Worm (Caenorhabditis elegans) whole organism, mixed stage, embryonic: ENCODE data around the gene ptp-5.2.

Source experiments
- M03D4.4 ChIP-seq: sonication (generic microtip); optimal IDR thresholded peaks from 2 replicates; lab custom pipeline; 2017; ENCODE audit warnings: mild to moderate bottlenecking, missing genetic modification characterization, missing compliant biosample characterization
- bed-3 ChIP-seq: fragments of 200-800 bp; sonication (Bioruptor generic); optimal IDR thresholded peaks from 3 replicates; lab custom pipeline; 2018; ENCODE audit warnings: mild to moderate bottlenecking, missing genetic modification characterization, moderate library complexity, missing compliant biosample characterization
- blmp-1 ChIP-seq: fragments of 150-350 bp; optimal IDR thresholded peaks from 2 replicates; lab custom pipeline; 2014; ENCODE audit warnings: missing biosample characterization, missing genetic modification characterization
- ceh-39 ChIP-seq: fragments of 150-350 bp; optimal IDR thresholded peaks from 2 replicates; lab custom pipeline; 2014; ENCODE audit warnings: missing biosample characterization, missing genetic modification characterization
- ceh-43 ChIP-seq: fragments of 200-800 bp; sonication (Bioruptor generic); optimal IDR thresholded peaks from 2 replicates; lab custom pipeline; 2018; ENCODE audit warnings: mild to moderate bottlenecking, missing genetic modification characterization, moderate library complexity, missing compliant biosample characterization
- ceh-83 ChIP-seq: fragments of 200-800 bp; sonication (Bioruptor generic); optimal IDR thresholded peaks from 2 replicates; lab custom pipeline; 2018; ENCODE audit warnings: mild to moderate bottlenecking, missing genetic modification characterization, missing compliant biosample characterization
- ces-1 ChIP-seq: fragments of 150-350 bp; optimal IDR thresholded peaks from 2 replicates; lab custom pipeline; 2014; ENCODE audit warnings: missing biosample characterization, missing genetic modification reagents, missing genetic modification characterization
- cnd-1 ChIP-seq: fragments of 200-800 bp; sonication (Bioruptor generic); optimal IDR thresholded peaks from 2 replicates; lab custom pipeline; 2018; ENCODE audit warnings: mild to moderate bottlenecking, missing genetic modification characterization, missing compliant biosample characterization
- drap-1 ChIP-seq: fragments of 200-800 bp; sonication (Bioruptor generic); optimal IDR thresholded peaks from 3 replicates; lab custom pipeline; 2018; ENCODE audit warnings: mild to moderate bottlenecking, missing genetic modification characterization, missing compliant biosample characterization
- elt-3 ChIP-seq: fragments of 150-350 bp; optimal IDR thresholded peaks from 2 replicates; lab custom pipeline; 2014; ENCODE audit warnings: missing biosample characterization, missing genetic modification characterization
- flh-1 ChIP-seq: fragments of 200-800 bp; sonication (Bioruptor generic); optimal IDR thresholded peaks from 2 replicates; lab custom pipeline; 2018; ENCODE audit warnings: mild to moderate bottlenecking, missing genetic modification characterization, moderate library complexity, missing compliant biosample characterization
- ham-2 ChIP-seq: fragments of 200-800 bp; sonication (Bioruptor generic); optimal IDR thresholded peaks from 2 replicates; lab custom pipeline; 2018; ENCODE audit warnings: mild to moderate bottlenecking, missing genetic modification characterization, missing compliant biosample characterization
- hlh-1 ChIP-seq: fragments of 150-350 bp; optimal IDR thresholded peaks from 2 replicates; lab custom pipeline; 2014; ENCODE audit warnings: missing biosample characterization, missing genetic modification reagents, missing genetic modification characterization
- lin-13 ChIP-seq: fragments of 150-350 bp; optimal IDR thresholded peaks from 2 replicates; lab custom pipeline; 2014; ENCODE audit warnings: missing biosample characterization, missing genetic modification characterization
- lin-32 ChIP-seq: fragments of 200-800 bp; sonication (Bioruptor generic); optimal IDR thresholded peaks from 2 replicates; lab custom pipeline; 2018; ENCODE audit warnings: mild to moderate bottlenecking, missing genetic modification characterization, missing compliant biosample characterization
- mab-5 ChIP-seq: fragments of 150-350 bp; optimal IDR thresholded peaks from 2 replicates; lab custom pipeline; 2014; ENCODE audit warnings: missing biosample characterization, missing genetic modification characterization
- mep-1 ChIP-seq: fragments of 150-350 bp; optimal IDR thresholded peaks from 2 replicates; lab custom pipeline; 2017; ENCODE audit warnings: missing biosample characterization, missing genetic modification reagents, missing genetic modification characterization, inconsistent platforms
- nhr-12 ChIP-seq: fragments of 150-350 bp; optimal IDR thresholded peaks from 2 replicates; lab custom pipeline; 2014; ENCODE audit warnings: missing biosample characterization, missing genetic modification characterization
- nhr-2 ChIP-seq: fragments of 150-350 bp; optimal IDR thresholded peaks from 2 replicates; lab custom pipeline; 2014; ENCODE audit warnings: missing biosample characterization, missing genetic modification characterization
- nhr-237 ChIP-seq: fragments of 150-350 bp; optimal IDR thresholded peaks from 2 replicates; lab custom pipeline; 2014; ENCODE audit warnings: missing biosample characterization, missing genetic modification characterization
- nhr-28 ChIP-seq: fragments of 150-350 bp; optimal IDR thresholded peaks from 2 replicates; lab custom pipeline; 2014; ENCODE audit warnings: missing biosample characterization, missing genetic modification characterization
- nhr-76 ChIP-seq: sonication (generic microtip); optimal IDR thresholded peaks from 2 replicates; lab custom pipeline; 2017; ENCODE audit warnings: missing biosample characterization, missing genetic modification characterization
- pha-4 ChIP-seq: fragments of 150-350 bp; optimal IDR thresholded peaks from 2 replicates; lab custom pipeline; 2018; ENCODE audit warnings: missing biosample characterization, missing genetic modification reagents, missing genetic modification characterization
- snpc-4 ChIP-seq: fragments of 150-350 bp; optimal IDR thresholded peaks from 2 replicates; lab custom pipeline; 2014; ENCODE audit warnings: missing biosample characterization, missing genetic modification characterization
- sptf-1 ChIP-seq: sonication (generic microtip); optimal IDR thresholded peaks from 2 replicates; lab custom pipeline; 2017; ENCODE audit warnings: mild to moderate bottlenecking, missing genetic modification characterization, moderate library complexity, missing compliant biosample characterization
- unc-120 ChIP-seq: sonication (generic microtip); optimal IDR thresholded peaks from 2 replicates; lab custom pipeline; 2017; ENCODE audit warnings: missing genetic modification characterization, missing compliant biosample characterization; ENCODE audit not compliant: poor library complexity, severe bottlenecking
- unc-39 ChIP-seq: fragments of 150-350 bp; optimal IDR thresholded peaks from 2 replicates; lab custom pipeline; 2014; ENCODE audit warnings: missing biosample characterization, missing genetic modification characterization
- unc-62 ChIP-seq: fragments of 150-350 bp; optimal IDR thresholded peaks from 2 replicates; lab custom pipeline; 2014; ENCODE audit warnings: missing biosample characterization, missing genetic modification reagents, missing genetic modification characterization
- zip-8 ChIP-seq: fragments of 150-350 bp; optimal IDR thresholded peaks from 2 replicates; lab custom pipeline; 2014; ENCODE audit warnings: missing biosample characterization, missing genetic modification characterization
- ztf-11 ChIP-seq: fragments of 150-350 bp; optimal IDR thresholded peaks from 2 replicates; lab custom pipeline; 2014; ENCODE audit warnings: missing biosample characterization, missing genetic modification characterization

Gene ptp-5.2

DNA sequence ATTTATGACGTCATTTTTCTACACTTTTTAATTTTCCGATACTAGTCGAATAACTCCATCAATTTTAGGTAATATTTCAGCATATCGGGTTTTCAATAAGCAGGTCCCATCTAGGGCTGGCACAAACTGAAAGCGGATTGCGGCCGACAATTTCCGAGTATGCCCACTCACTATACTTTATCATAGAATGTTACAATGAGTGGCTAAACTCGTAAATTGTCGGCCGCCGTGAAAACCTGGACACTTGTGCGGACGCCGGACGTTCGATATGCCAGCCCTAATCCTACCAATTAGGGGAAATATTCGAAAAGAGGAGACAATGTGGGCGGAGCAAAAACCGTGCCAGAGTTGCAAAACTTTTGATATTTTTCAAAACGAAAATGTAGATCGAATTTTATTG lies 1.1 kb downstream of the ptp-5.2 start:
- no peak for TF ChIP-seq unc-62 (GFP tag; lab: Kevin White, UChicago)
- no peak for TF ChIP-seq ceh-39
- TF ChIP-seq lin-13: no peak
- TF ChIP-seq nhr-237 (tag; lab: Kevin White, UChicago): no peak
- no peak for TF ChIP-seq bed-3 (GFP tag; lab: Kevin White, UChicago)
- TF ChIP-seq nhr-76 (tag; lab: Kevin White, UChicago): no peak
- TF ChIP-seq unc-120 (tag; lab: Kevin White, UChicago): no peak
- TF ChIP-seq pha-4 (tag; lab: Kevin White, UChicago): no peak
- TF ChIP-seq mep-1: no peak
- no peak for TF ChIP-seq unc-39 (tag; lab: Kevin White, UChicago)

- TF ChIP-seq sptf-1 (tag; lab: Kevin White, UChicago) (no peak), cnd-1 (tag; lab: Kevin White, UChicago) (no peak), ztf-11 (tag; lab: Kevin White, UChicago) (no peak), zip-8 (no peak), nhr-28 (tag; lab: Kevin White, UChicago) (no peak), elt-3 (tag; lab: Kevin White, UChicago) (no peak), hlh-1 (no peak), ceh-83 (no peak), unc-120 (tag; lab: Kevin White, UChicago) (no peak), blmp-1 (tag; lab: Kevin White, UChicago) (no peak), nhr-2 (tag; lab: Kevin White, UChicago) (no peak), lin-13 (no peak), unc-39 (tag; lab: Kevin White, UChicago) (no peak)
- TF ChIP-seq, all 35 proteins: peak for 0
These were observed 3.0 kb downstream of the ptp-5.2 start for ce11 chrIV:14757786-14758185.

DNA sequence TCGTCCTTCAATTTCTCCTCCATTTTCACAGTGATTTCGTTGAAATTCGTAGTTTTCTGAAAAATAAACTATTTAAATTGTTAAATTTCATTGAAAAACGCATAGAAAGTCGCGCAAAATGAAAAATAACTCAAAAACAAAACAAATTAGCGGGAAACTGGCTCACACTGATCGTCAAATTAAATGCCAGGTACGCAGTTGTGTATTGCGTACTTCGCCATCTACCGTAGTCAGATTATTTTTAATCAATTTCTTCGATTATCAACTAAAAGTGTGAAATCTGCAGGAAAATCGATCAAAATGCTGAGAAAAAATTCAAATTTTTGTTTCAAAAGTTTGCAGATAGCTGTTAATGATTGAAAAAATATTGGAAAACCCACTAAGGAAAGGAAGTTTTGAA lies 5.8 kb downstream of the ptp-5.2 start, which contains the start of gene Y57G11C.499:
Y57G11C.499 (minus strand) TSS at position 23 of the 400 bp plus-strand sequence.
- TF ChIP-seq mab-5: no peak
- no peak for TF ChIP-seq ham-2 (GFP tag; lab: Kevin White, UChicago)
- no peak for TF ChIP-seq zip-8

DNA sequence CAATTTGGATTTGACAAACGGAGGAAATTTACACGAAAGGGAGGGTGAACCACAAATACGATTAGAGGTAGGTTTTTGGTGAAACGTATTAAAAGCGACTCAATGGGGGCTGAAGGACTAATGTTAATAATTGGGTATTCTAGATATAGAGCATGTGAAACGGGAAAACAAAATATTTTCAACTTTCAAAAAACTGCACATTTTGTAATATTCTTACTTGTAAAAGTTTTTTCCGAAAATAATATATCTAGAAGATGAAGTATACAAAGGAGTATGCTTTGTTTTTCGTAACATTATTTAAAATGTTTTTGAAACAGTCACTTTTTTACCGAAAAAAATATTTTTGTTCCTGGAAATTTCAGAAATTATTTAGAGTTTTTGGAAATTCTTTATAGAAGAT lies 18.8 kb downstream of the ptp-5.2 start:
- TF ChIP-seq cnd-1 (tag; lab: Kevin White, UChicago): no peak
- no peak for TF ChIP-seq pha-4 (tag; lab: Kevin White, UChicago)
- TF ChIP-seq ham-2 (GFP tag; lab: Kevin White, UChicago): no peak
- TF ChIP-seq nhr-28 (tag; lab: Kevin White, UChicago): no peak
- TF ChIP-seq unc-62 (GFP tag; lab: Kevin White, UChicago): no peak
- no peak for TF ChIP-seq nhr-12 (tag; lab: Kevin White, UChicago)
- TF ChIP-seq nhr-2 (tag; lab: Kevin White, UChicago): no peak
- no peak for TF ChIP-seq ces-1 (GFP tag; lab: Kevin White, UChicago)
- TF ChIP-seq, all 35 proteins: peak for 0

- TF ChIP-seq drap-1 (no peak), snpc-4 (tag; lab: Kevin White, UChicago) (no peak), hlh-1 (no peak), ceh-43 (GFP tag; lab: Kevin White, UChicago) (no peak), unc-120 (tag; lab: Kevin White, UChicago) (no peak), nhr-237 (tag; lab: Kevin White, UChicago) (no peak), nhr-28 (tag; lab: Kevin White, UChicago) (no peak), M03D4.4 (tag; lab: Kevin White, UChicago) (no peak), sptf-1 (tag; lab: Kevin White, UChicago) (no peak), elt-3 (tag; lab: Kevin White, UChicago) (no peak), lin-32 (GFP tag; lab: Kevin White, UChicago) (no peak), pha-4 (tag; lab: Kevin White, UChicago) (no peak), zip-8 (no peak), bed-3 (GFP tag; lab: Kevin White, UChicago) (no peak), nhr-2 (tag; lab: Kevin White, UChicago) (no peak), nhr-12 (tag; lab: Kevin White, UChicago) (no peak), flh-1 (GFP tag; lab: Kevin White, UChicago) (no peak), ceh-83 (no peak), ces-1 (GFP tag; lab: Kevin White, UChicago) (no peak), mep-1 (no peak)
These were observed 31.5 kb downstream of the ptp-5.2 start for ce11 chrIV:14729272-14729671.
